Fruit fly (Drosophila melanogaster): ENCODE measurements around the gene Tsp3A.

Tsp3A gene

dm6 chrX:2608470-2609157 lies 10.9 kb downstream of the Tsp3A start, which contains the start of gene Smyd3 (continued):
- TF ChIP-seq CG11504 (tag; optimal IDR thresholded peaks at IDR 0.05) (no peak), Lpt (GFP tag; optimal IDR thresholded peaks at IDR 0.05) (no peak), CG11093 (GFP tag; IDR thresholded peaks at IDR 0.05) (peak; percentile 67), jing (GFP tag; optimal IDR thresholded peaks at IDR 0.05) (no peak), Doc2 (GFP tag; IDR thresholded peaks at IDR 0.05) (no peak), psq (GFP tag; optimal IDR thresholded peaks at IDR 0.05) (peak; percentile 36), CG31224 (GFP tag; IDR thresholded peaks at IDR 0.05) (peak; percentile 52), bcd (GFP tag; optimal IDR thresholded peaks at IDR 0.05) (peak; percentile 67), CG33557 (GFP tag; optimal IDR thresholded peaks at IDR 0.05) (peak; percentile 6), Atf6 (GFP tag; IDR thresholded peaks at IDR 0.05) (peak; percentile 84), fd3F (GFP tag; optimal IDR thresholded peaks at IDR 0.05) (peak; percentile 63), CG12744 (GFP tag; optimal IDR thresholded peaks at IDR 0.05) (peak; percentile 67), MTF-1 (GFP tag; optimal IDR thresholded peaks at IDR 0.05; ENCODE audit: borderline replicate concordance) (peak; percentile 37), gsb (GFP tag; IDR thresholded peaks at IDR 0.05) (peak; percentile 52; the same call in 1 of the 2 replicates), CG4404 (GFP tag; IDR thresholded peaks at IDR 0.05) (peak; percentile 55), CG4424 (GFP tag; optimal IDR thresholded peaks at IDR 0.05) (peak; percentile 80), cg (GFP tag; optimal IDR thresholded peaks at IDR 0.05) (no peak), Taf1 (GFP tag; IDR thresholded peaks at IDR 0.05) (no peak), D19A (tag; optimal IDR thresholded peaks at IDR 0.05) (no peak), peb (GFP tag; IDR thresholded peaks at IDR 0.05) (0 out of 2 replicates have a peak, but pooled peaks have one; percentile 35), Lhr (GFP tag; optimal IDR thresholded peaks at IDR 0.05) (no peak), Jarid2 (GFP tag; optimal IDR thresholded peaks at IDR 0.05) (no peak), nerfin-1 (tag; optimal IDR thresholded peaks at IDR 0.05) (peak; percentile 29), Meics (GFP tag; optimal IDR thresholded peaks at IDR 0.05) (peak; percentile 81), nmo (GFP tag; optimal IDR thresholded peaks at IDR 0.05) (peak; percentile 67), Mad (GFP tag; optimal IDR thresholded peaks at IDR 0.05) (peak; percentile 57), CHES-1-like (GFP tag; optimal IDR thresholded peaks at IDR 0.05) (peak; percentile 70), abd-A (tag; optimal IDR thresholded peaks at IDR 0.05) (no peak), sc (optimal IDR thresholded peaks at IDR 0.05) (no peak), sc (GFP tag; optimal IDR thresholded peaks at IDR 0.05) (peak; percentile 42), CG17912 (GFP tag; optimal IDR thresholded peaks at IDR 0.05) (no peak), CG10565 (GFP tag; optimal IDR thresholded peaks at IDR 0.05) (no peak), Pdp1 (GFP tag; optimal IDR thresholded peaks at IDR 0.05) (peak; percentile 62 to 79), CG1233 (GFP tag; optimal IDR thresholded peaks at IDR 0.05) (peak; percentile 61), Kr (GFP tag; optimal IDR thresholded peaks at IDR 0.05) (no peak), vfl (GFP tag; optimal IDR thresholded peaks at IDR 0.05) (peak; percentile 83), CG8089 (GFP tag; optimal IDR thresholded peaks at IDR 0.05) (peak; percentile 32), Spps (tag; optimal IDR thresholded peaks at IDR 0.05) (peak; percentile 40), klu (GFP tag; IDR thresholded peaks at IDR 0.05) (peak; percentile 42; the same call in 1 of the 2 replicates), cwo (GFP tag; optimal IDR thresholded peaks at IDR 0.05) (peak; percentile 64), dpn (GFP tag; optimal IDR thresholded peaks at IDR 0.05) (peak; percentile 80 to 81), MBD-R2 (GFP tag; IDR thresholded peaks at IDR 0.05) (peak; percentile 90), Dref (GFP tag; IDR thresholded peaks at IDR 0.05) (0 out of 2 replicates have a peak, but pooled peaks have one; percentile 26), Deaf1 (tag; optimal IDR thresholded peaks at IDR 0.05) (no peak), mam (GFP tag; optimal IDR thresholded peaks at IDR 0.05) (peak; percentile 88), CG14050 (GFP tag; IDR thresholded peaks at IDR 0.05) (peak; percentile 72), ab (GFP tag; optimal IDR thresholded peaks at IDR 0.05) (peak; percentile 59), aop (GFP tag; IDR thresholded peaks at IDR 0.05) (no peak), Poxn (GFP tag; IDR thresholded peaks at IDR 0.05) (no peak), CG11085 (GFP tag; IDR thresholded peaks at IDR 0.05) (peak; percentile 63; the same call in 1 of the 2 replicates)
